Worm (Caenorhabditis elegans): Measurements from ENCODE around the gene srx-68.

srx-68 gene

DNA sequence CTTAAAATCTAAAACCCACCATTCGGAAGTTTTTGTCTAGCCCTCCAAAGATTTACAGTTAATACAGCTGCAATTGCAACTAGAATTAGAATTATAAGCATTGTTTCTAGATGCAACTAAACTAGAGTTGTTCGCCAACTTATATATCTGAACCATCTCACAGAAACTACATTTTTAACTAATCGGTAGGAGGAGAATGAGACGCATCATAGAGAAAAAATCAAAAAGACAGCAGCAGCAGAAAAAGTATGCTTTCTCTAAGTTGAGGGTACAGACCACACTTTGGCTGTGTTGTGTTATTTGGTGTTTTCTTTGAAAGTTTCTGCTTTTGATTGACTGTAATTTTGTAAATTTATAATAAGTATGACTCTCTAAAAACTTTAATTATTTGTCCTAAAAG is 51.1 kb downstream of the srx-68 start, which contains the start of gene cyp-34A7:
Gene cyp-34A7 (minus strand): TSS at position 101 of the 400 bp plus-strand sequence.
- TF ChIP-seq odd-2 (tag; optimal IDR thresholded peaks at IDR 0.05) = no peak
- no peak for TF ChIP-seq nfya-1 (tag; optimal IDR thresholded peaks at IDR 0.05)
- TF ChIP-seq ceh-48 (tag; optimal IDR thresholded peaks at IDR 0.05) = no peak
- no peak for TF ChIP-seq pha-2 (tag; optimal IDR thresholded peaks at IDR 0.05)
- no peak for TF ChIP-seq zip-5 (tag; optimal IDR thresholded peaks at IDR 0.05)
- TF ChIP-seq che-1 (tag; optimal IDR thresholded peaks at IDR 0.05) = no peak
- no peak for TF ChIP-seq sox-2 (GFP tag; IDR thresholded peaks at IDR 0.05)
- TF ChIP-seq fkh-6 (tag; optimal IDR thresholded peaks at IDR 0.05) = no peak
- TF ChIP-seq ceh-30 (tag; optimal IDR thresholded peaks at IDR 0.05) = no peak
- no peak for TF ChIP-seq ceh-9 (tag; optimal IDR thresholded peaks at IDR 0.05)
- no peak for TF ChIP-seq pag-3 (tag; optimal IDR thresholded peaks at IDR 0.05; ENCODE audit: borderline replicate concordance)
- TF ChIP-seq ttx-3 (tag; optimal IDR thresholded peaks at IDR 0.05) = no peak
- no peak for TF ChIP-seq ceh-18 (tag; optimal IDR thresholded peaks at IDR 0.05)
- no peak for TF ChIP-seq Y22D7AL.16 (tag; optimal IDR thresholded peaks at IDR 0.05)
- no peak for TF ChIP-seq ceh-22 (tag; optimal IDR thresholded peaks at IDR 0.05)
- no peak for TF ChIP-seq ref-2 (tag; optimal IDR thresholded peaks at IDR 0.05)

All from whole organism, late embryonic.